Fruit fly (Drosophila melanogaster) S2 (cell line): ENCODE measurements around the gene Pebp1.

Source experiments
- CG8478 ChIP-seq: fragments of >200 bp; optimal IDR thresholded peaks from 2 replicates; lab custom pipeline; 2018
- CTCF ChIP-seq, 2 experiments: fragments of >200 bp; optimal IDR thresholded peaks; 2 replicates each; lab custom pipeline; 2018

Gene Pebp1

dm6 chr3R:22455335-22455985 is 10.4 kb upstream of the Pebp1 start:
- no peak for TF ChIP-seq CG8478 (lab: Kevin White, UChicago)
- no peak for TF ChIP-seq CTCF (optimal IDR thresholded peaks at IDR 0.05; lab: Kevin White, UChicago)

- TF ChIP-seq CG8478 (lab: Kevin White, UChicago) (no peak), CTCF (optimal IDR thresholded peaks at IDR 0.05; lab: Kevin White, UChicago) (no peak)
Measured at dm6 chr3R:22456007-22456406, 9.8 kb upstream of the Pebp1 start.

- no peak for TF ChIP-seq CG8478 (lab: Kevin White, UChicago)
- peak in 1 of 2 experiments; percentile 3 for TF ChIP-seq CTCF (optimal IDR thresholded peaks at IDR 0.05; lab: Kevin White, UChicago)
Measured at dm6 chr3R:22461673-22462585, 3.9 kb upstream of the Pebp1 start, which contains the start of the genes Rpn7 and AP-2mu. TSS of gene Rpn7 (minus strand) at chr3R:22462054. TSS of gene AP-2mu (plus strand) at chr3R:22462455.

dm6 chr3R:22464611-22465113 is 1.2 kb upstream of the Pebp1 start, which contains the start of gene CG7054:
TSS of gene CG7054 (plus strand) at chr3R:22464985.
- TF ChIP-seq CTCF (optimal IDR thresholded peaks at IDR 0.05; lab: Kevin White, UChicago) = no peak
- TF ChIP-seq CG8478 (lab: Kevin White, UChicago) = no peak

- no peak for TF ChIP-seq CTCF (optimal IDR thresholded peaks at IDR 0.05; lab: Kevin White, UChicago)
- TF ChIP-seq CG8478 (lab: Kevin White, UChicago) = no peak
Measured at dm6 chr3R:22465138-22465537, 696 bp upstream of the Pebp1 start.

- TF ChIP-seq CG8478 (lab: Kevin White, UChicago) (no peak), CTCF (optimal IDR thresholded peaks at IDR 0.05; lab: Kevin White, UChicago) (no peak)
Measured at dm6 chr3R:22467939-22468571, 2.2 kb downstream of the Pebp1 start, which contains the start of the genes CG5377 and Nrx-1. TSS of gene CG5377 (minus strand) at chr3R:22468157. TSS of gene Nrx-1 (plus strand) at chr3R:22468512.

- no peak for TF ChIP-seq CG8478 (lab: Kevin White, UChicago)
- no peak for TF ChIP-seq CTCF (optimal IDR thresholded peaks at IDR 0.05; lab: Kevin White, UChicago)
Measured at dm6 chr3R:22468829-22469487, 3.1 kb downstream of the Pebp1 start.

dm6 chr3R:22470064-22470463 is 4.2 kb downstream of the Pebp1 start:
- TF ChIP-seq CTCF (optimal IDR thresholded peaks at IDR 0.05; lab: Kevin White, UChicago) (no peak), CG8478 (lab: Kevin White, UChicago) (no peak)

- TF ChIP-seq CTCF (optimal IDR thresholded peaks at IDR 0.05; lab: Kevin White, UChicago) (no peak), CG8478 (lab: Kevin White, UChicago) (no peak)
Measured at dm6 chr3R:22483537-22483936, 17.7 kb downstream of the Pebp1 start.

dm6 chr3R:22487037-22487492 is 21.2 kb downstream of the Pebp1 start, which contains the start of gene Pfdn5:
TSS of gene Pfdn5 (plus strand) at chr3R:22487039.
- peak in 1 of 2 experiments; percentile 41 for TF ChIP-seq CTCF (optimal IDR thresholded peaks at IDR 0.05; lab: Kevin White, UChicago)
- no peak for TF ChIP-seq CG8478 (lab: Kevin White, UChicago)

dm6 chr3R:22488855-22489254 is 23.0 kb downstream of the Pebp1 start, which contains the start of gene CG5376:
TSS of gene CG5376 (minus strand) at chr3R:22488955.
- TF ChIP-seq CG8478 (lab: Kevin White, UChicago) (no peak), CTCF (optimal IDR thresholded peaks at IDR 0.05; lab: Kevin White, UChicago) (no peak)

dm6 chr3R:22491088-22491879 is 25.4 kb downstream of the Pebp1 start, which contains the start of the genes CCT1 and tHMG1:
TSS of gene CCT1 (minus strand) at chr3R:22491439.
TSS of gene tHMG1 (plus strand) at chr3R:22491829.
- TF ChIP-seq CG8478 (lab: Kevin White, UChicago) (no peak), CTCF (optimal IDR thresholded peaks at IDR 0.05; lab: Kevin White, UChicago) (no peak)

dm6 chr3R:22492767-22493166 is 26.9 kb downstream of the Pebp1 start, which contains the start of gene tHMG2:
TSS of gene tHMG2 (plus strand) at chr3R:22492953.
- TF ChIP-seq CTCF (optimal IDR thresholded peaks at IDR 0.05; lab: Kevin White, UChicago) = no peak
- no peak for TF ChIP-seq CG8478 (lab: Kevin White, UChicago)
